Worm (Caenorhabditis elegans) whole organism, late embryonic: ENCODE results near the gene Y60C6A.2.

Experiments
- ama-1 ChIP-seq: fragments of 150-350 bp; optimal IDR thresholded peaks from 2 replicates; lab custom pipeline; 2014
- ceh-45 ChIP-seq: fragments of 200-800 bp; sonication (Bioruptor generic); IDR thresholded peaks from 2 replicates; pipeline ENCODE4 v1.3.6; 2022; ENCODE audit warnings: missing genetic modification reagents, missing genetic modification characterization, missing compliant biosample characterization
- ceh-9 ChIP-seq: sonication (generic microtip); optimal IDR thresholded peaks from 2 replicates; lab custom pipeline; 2016; ENCODE audit warnings: mild to moderate bottlenecking, missing genetic modification characterization, inconsistent platforms, missing compliant biosample characterization
- dve-1 ChIP-seq: sonication (generic microtip); optimal IDR thresholded peaks from 2 replicates; lab custom pipeline; 2017; ENCODE audit warnings: antibody characterized with exemption, mild to moderate bottlenecking, missing genetic modification characterization, missing compliant biosample characterization
- elt-2 ChIP-seq: sonication (generic microtip); optimal IDR thresholded peaks from 2 replicates; lab custom pipeline; 2016; ENCODE audit warnings: missing genetic modification reagents, missing genetic modification characterization, missing compliant biosample characterization
- hlh-30 ChIP-seq: sonication (generic microtip); optimal IDR thresholded peaks from 2 replicates; lab custom pipeline; 2017; ENCODE audit warnings: antibody characterized with exemption, missing genetic modification characterization, missing compliant biosample characterization; ENCODE audit not compliant: insufficient read depth
- hlh-8 ChIP-seq: sonication (generic microtip); optimal IDR thresholded peaks from 2 replicates; lab custom pipeline; 2016; ENCODE audit warnings: missing genotype, missing genetic modification characterization, missing compliant biosample characterization
- npax-4 ChIP-seq: sonication (generic microtip); optimal IDR thresholded peaks from 2 replicates; lab custom pipeline; 2016; ENCODE audit warnings: missing genetic modification characterization, missing compliant biosample characterization
- pha-4 ChIP-seq: fragments of 150-350 bp; optimal IDR thresholded peaks from 2 replicates; lab custom pipeline; 2018; ENCODE audit warnings: missing biosample characterization, missing genetic modification reagents, missing genetic modification characterization
- ref-2 ChIP-seq: sonication (generic microtip); optimal IDR thresholded peaks from 2 replicates; lab custom pipeline; 2016; ENCODE audit warnings: missing genetic modification characterization, missing compliant biosample characterization
- sox-4 ChIP-seq: sonication (generic microtip); optimal IDR thresholded peaks from 2 replicates; lab custom pipeline; 2017; ENCODE audit warnings: mild to moderate bottlenecking, missing genetic modification characterization, inconsistent platforms, missing compliant biosample characterization
- syd-9 ChIP-seq: sonication (generic microtip); optimal IDR thresholded peaks from 2 replicates; lab custom pipeline; 2016; ENCODE audit warnings: mild to moderate bottlenecking, missing genetic modification characterization, moderate library complexity, missing compliant biosample characterization
- unc-86 ChIP-seq: sonication (generic microtip); optimal IDR thresholded peaks from 2 replicates; lab custom pipeline; 2016; ENCODE audit warnings: missing genetic modification characterization, missing compliant biosample characterization
- zip-5 ChIP-seq: sonication (generic microtip); optimal IDR thresholded peaks from 2 replicates; lab custom pipeline; 2016; ENCODE audit warnings: missing genetic modification characterization, missing compliant biosample characterization

ce11 chrV:4791569-4791968 is 6.3 kb upstream of the Y60C6A.2 start, which contains the start of gene R02F11.11:
- TF ChIP-seq sox-4 (tag; lab: Kevin White, UChicago) (no peak), zip-5 (no peak), syd-9 (tag; lab: Kevin White, UChicago) (no peak), hlh-30 (tag; lab: Kevin White, UChicago) (no peak), dve-1 (tag; lab: Kevin White, UChicago) (no peak), ceh-9 (no peak), ama-1 (lab: Kevin White, UChicago) (no peak), pha-4 (tag; lab: Kevin White, UChicago) (no peak), ceh-45 (no peak), ref-2 (tag; lab: Kevin White, UChicago) (no peak), npax-4 (tag; lab: Kevin White, UChicago) (no peak), elt-2 (no peak), hlh-8 (tag; lab: Kevin White, UChicago) (no peak), unc-86 (tag; lab: Kevin White, UChicago) (no peak)
